Fruit fly (Drosophila melanogaster): ENCODE measurements around the gene CG10469.

CG10469 gene

dm6 chr3L:6104551-6104950 lies 11.4 kb upstream of the CG10469 start (continued):
- TF ChIP-seq grn (GFP tag; optimal IDR thresholded peaks at IDR 0.05) (peak; percentile 23), CG4854 (GFP tag; optimal IDR thresholded peaks at IDR 0.05) (no peak), CG34422 (GFP tag; IDR thresholded peaks at IDR 0.05) (no peak), CG30020 (tag; optimal IDR thresholded peaks at IDR 0.05) (no peak), stc (GFP tag; IDR thresholded peaks at IDR 0.05) (no peak), CG7556 (GFP tag; optimal IDR thresholded peaks at IDR 0.05) (no peak), Adf1 (GFP tag; IDR thresholded peaks at IDR 0.05) (no peak), crc (GFP tag; optimal IDR thresholded peaks at IDR 0.05) (no peak), Dip2 (GFP tag; IDR thresholded peaks at IDR 0.05) (no peak), h (optimal IDR thresholded peaks at IDR 0.05) (no peak), Lhr (GFP tag; optimal IDR thresholded peaks at IDR 0.05) (no peak), HHEX (GFP tag; optimal IDR thresholded peaks at IDR 0.05) (no peak), Xbp1 (GFP tag; optimal IDR thresholded peaks at IDR 0.05) (no peak), Myb (GFP tag; optimal IDR thresholded peaks at IDR 0.05) (no peak), ewg (GFP tag; optimal IDR thresholded peaks at IDR 0.05) (no peak), CG8478 (optimal IDR thresholded peaks at IDR 0.05) (no peak), nerfin-1 (tag; optimal IDR thresholded peaks at IDR 0.05) (peak; percentile 27), ham (GFP tag; IDR thresholded peaks at IDR 0.05) (no peak), CG4617 (GFP tag; optimal IDR thresholded peaks at IDR 0.05; ENCODE audit: borderline replicate concordance) (no peak), Dip3 (GFP tag; optimal IDR thresholded peaks at IDR 0.05) (no peak), pros (GFP tag; optimal IDR thresholded peaks at IDR 0.05) (peak; percentile 83), Hr51 (GFP tag; optimal IDR thresholded peaks at IDR 0.05) (no peak), sima (GFP tag; optimal IDR thresholded peaks at IDR 0.05) (no peak), CG14710 (tag; optimal IDR thresholded peaks at IDR 0.05) (no peak), Antp (GFP tag; optimal IDR thresholded peaks at IDR 0.05) (no peak), Fer2 (tag; optimal IDR thresholded peaks at IDR 0.05) (no peak), CG15696 (tag; optimal IDR thresholded peaks at IDR 0.05) (no peak), tll (GFP tag; optimal IDR thresholded peaks at IDR 0.05) (peak in 1 of 2 experiments; percentile 73), corto (GFP tag; optimal IDR thresholded peaks at IDR 0.05) (no peak), Mes4 (GFP tag; optimal IDR thresholded peaks at IDR 0.05) (no peak), CG5953 (GFP tag; IDR thresholded peaks at IDR 0.05) (no peak), Sin3A (optimal IDR thresholded peaks at IDR 0.05) (no peak), cato (GFP tag; optimal IDR thresholded peaks at IDR 0.05; ENCODE audit: borderline replicate concordance) (no peak), CG17186 (GFP tag; optimal IDR thresholded peaks at IDR 0.05) (no peak), CG16779 (GFP tag; IDR thresholded peaks at IDR 0.05) (no peak), CG6683 (GFP tag; optimal IDR thresholded peaks at IDR 0.05) (no peak), nom (GFP tag; optimal IDR thresholded peaks at IDR 0.05) (no peak), sug (tag; optimal IDR thresholded peaks at IDR 0.05) (no peak), CG11085 (GFP tag; IDR thresholded peaks at IDR 0.05) (no peak), C15 (GFP tag; IDR thresholded peaks at IDR 0.05) (no peak), otp (GFP tag; IDR thresholded peaks at IDR 0.05) (no peak), Rx (GFP tag; IDR thresholded peaks at IDR 0.05) (no peak), CG17912 (GFP tag; optimal IDR thresholded peaks at IDR 0.05) (no peak)

dm6 chr3L:6103658-6104057 lies 10.5 kb upstream of the CG10469 start:
- TF ChIP-seq CG2120 (GFP tag; optimal IDR thresholded peaks at IDR 0.05) (no peak), CG11696 (GFP tag; IDR thresholded peaks at IDR 0.05) (no peak), salm (tag; optimal IDR thresholded peaks at IDR 0.05) (no peak), Ada2b (GFP tag; IDR thresholded peaks at IDR 0.05) (no peak), Ets97D (GFP tag; optimal IDR thresholded peaks at IDR 0.05) (peak; percentile 30), CG13624 (GFP tag; optimal IDR thresholded peaks at IDR 0.05) (no peak), hth (optimal IDR thresholded peaks at IDR 0.05) (no peak), onecut (GFP tag; IDR thresholded peaks at IDR 0.05) (0 out of 2 replicates have a peak, but pooled peaks have one; percentile 6), ac (GFP tag; optimal IDR thresholded peaks at IDR 0.05) (no peak), CG8924 (tag; optimal IDR thresholded peaks at IDR 0.05) (no peak), CG7987 (GFP tag; optimal IDR thresholded peaks at IDR 0.05) (no peak), Six4 (GFP tag; optimal IDR thresholded peaks at IDR 0.05) (no peak), Dref (GFP tag; IDR thresholded peaks at IDR 0.05) (no peak), wdn (GFP tag; IDR thresholded peaks at IDR 0.05) (no peak)
